Fruit fly (Drosophila melanogaster): Measurements from ENCODE around the gene Brms1.

dm6 chrX:12917177-12917576, 7.8 kb upstream of the Brms1 start, which contains the start of gene fne:
- TF ChIP-seq CG8478 (optimal IDR thresholded peaks at IDR 0.05), result no peak
- TF ChIP-seq CTCF (optimal IDR thresholded peaks at IDR 0.05), result no peak

Data from S2 (cell line).